Worm (Caenorhabditis elegans): ENCODE data around the gene D2024.18.

The D2024.18 gene

ce11 chrIV:7263137-7263536 is 12.9 kb downstream of the D2024.18 start, which contains the start of gene glb-2:
glb-2 (minus strand) TSS chrIV:7263237.
- no peak for TF ChIP-seq dao-5 (tag; optimal IDR thresholded peaks at IDR 0.05)
- no peak for TF ChIP-seq W03F9.2 (tag; optimal IDR thresholded peaks at IDR 0.05)
- no peak for TF ChIP-seq him-1 (tag; optimal IDR thresholded peaks at IDR 0.05)

- no peak for TF ChIP-seq him-1 (tag; optimal IDR thresholded peaks at IDR 0.05)
Measured at ce11 chrIV:7274969-7275548, 24.8 kb downstream of the D2024.18 start.

- no peak for TF ChIP-seq W03F9.2 (tag; optimal IDR thresholded peaks at IDR 0.05)
- TF ChIP-seq dao-5 (tag; optimal IDR thresholded peaks at IDR 0.05), result no peak
- no peak for TF ChIP-seq him-1 (tag; optimal IDR thresholded peaks at IDR 0.05)
Measured at ce11 chrIV:7276661-7277060, 26.4 kb downstream of the D2024.18 start, which contains the start of gene C06E4.2. C06E4.2 (plus strand) TSS chrIV:7276961.

- TF ChIP-seq W03F9.2 (tag; optimal IDR thresholded peaks at IDR 0.05) (no peak), dao-5 (tag; optimal IDR thresholded peaks at IDR 0.05) (no peak), him-1 (tag; optimal IDR thresholded peaks at IDR 0.05) (no peak)
Measured at ce11 chrIV:7282957-7283356, 32.7 kb downstream of the D2024.18 start, which contains the start of gene C06E4.1. C06E4.1 (plus strand) TSS chrIV:7283257.

- no peak for TF ChIP-seq W03F9.2 (tag; optimal IDR thresholded peaks at IDR 0.05)
- no peak for TF ChIP-seq dao-5 (tag; optimal IDR thresholded peaks at IDR 0.05)
- TF ChIP-seq him-1 (tag; optimal IDR thresholded peaks at IDR 0.05), result no peak
Measured at ce11 chrIV:7285839-7286238, 35.6 kb downstream of the D2024.18 start, which contains the start of gene C06E4.8. C06E4.8 (minus strand) TSS chrIV:7285875.

- TF ChIP-seq W03F9.2 (tag; optimal IDR thresholded peaks at IDR 0.05) (no peak), him-1 (tag; optimal IDR thresholded peaks at IDR 0.05) (no peak), dao-5 (tag; optimal IDR thresholded peaks at IDR 0.05) (no peak)
Measured at ce11 chrIV:7287474-7287873, 37.2 kb downstream of the D2024.18 start, which contains the start of gene F42C5.3. F42C5.3 (minus strand) TSS chrIV:7287574.

ce11 chrIV:7291066-7291465 is 40.8 kb downstream of the D2024.18 start:
- TF ChIP-seq dao-5 (tag; optimal IDR thresholded peaks at IDR 0.05) (no peak), him-1 (tag; optimal IDR thresholded peaks at IDR 0.05) (no peak), W03F9.2 (tag; optimal IDR thresholded peaks at IDR 0.05) (no peak)

ce11 chrIV:7291957-7292356 is 41.7 kb downstream of the D2024.18 start, which contains the start of gene F42C5.4:
F42C5.4 (minus strand) TSS chrIV:7292127.
- no peak for TF ChIP-seq him-1 (tag; optimal IDR thresholded peaks at IDR 0.05)
- TF ChIP-seq W03F9.2 (tag; optimal IDR thresholded peaks at IDR 0.05), result no peak
- TF ChIP-seq dao-5 (tag; optimal IDR thresholded peaks at IDR 0.05), result no peak

- no peak for TF ChIP-seq dao-5 (tag; optimal IDR thresholded peaks at IDR 0.05)
- TF ChIP-seq him-1 (tag; optimal IDR thresholded peaks at IDR 0.05), result no peak
- no peak for TF ChIP-seq W03F9.2 (tag; optimal IDR thresholded peaks at IDR 0.05)
Measured at ce11 chrIV:7294121-7294520, 43.9 kb downstream of the D2024.18 start, which contains the start of gene F42C5.5. F42C5.5 (minus strand) TSS chrIV:7294221.

- TF ChIP-seq dao-5 (tag; optimal IDR thresholded peaks at IDR 0.05) (no peak), him-1 (tag; optimal IDR thresholded peaks at IDR 0.05) (no peak)
Measured at ce11 chrIV:7301481-7301880, 51.2 kb downstream of the D2024.18 start.

Data from whole organism, L4/young adult.